Fruit fly (Drosophila melanogaster) whole organism, adult: ENCODE measurements around the gene eIF1.

Experiments used
- CG11617 ChIP-seq: fragments of 200-800 bp; sonication (Bioruptor generic); optimal IDR thresholded peaks from 2 replicates; lab custom pipeline; 2017; ENCODE audit warnings: mild to moderate bottlenecking, missing biosample characterization, missing genetic modification reagents, missing genetic modification characterization
- CG14711 ChIP-seq: fragments of 200-800 bp; sonication (Bioruptor generic); optimal IDR thresholded peaks from 2 replicates; lab custom pipeline; 2018; ENCODE audit warnings: missing biosample characterization, mild to moderate bottlenecking, missing genetic modification characterization, moderate library complexity
- CG7045 ChIP-seq: fragments of 200-800 bp; sonication (Bioruptor generic); optimal IDR thresholded peaks from 2 replicates; lab custom pipeline; 2017; ENCODE audit warnings: missing biosample characterization, mild to moderate bottlenecking, missing genetic modification characterization
- Clk ChIP-seq: fragments of 200-800 bp; sonication (Bioruptor generic); optimal IDR thresholded peaks from 2 replicates; lab custom pipeline; 2017; ENCODE audit warnings: missing biosample characterization, missing genetic modification characterization
- bab1 ChIP-seq: fragments of 200-800 bp; sonication (Bioruptor generic); optimal IDR thresholded peaks from 3 replicates; lab custom pipeline; 2019; ENCODE audit warnings: missing biosample characterization, mild to moderate bottlenecking, missing genetic modification characterization, moderate library complexity
- tj ChIP-seq: fragments of 200-800 bp; sonication (Bioruptor generic); optimal IDR thresholded peaks from 3 replicates; lab custom pipeline; 2017; ENCODE audit warnings: missing biosample characterization, mild to moderate bottlenecking, missing genetic modification characterization, moderate library complexity

Gene eIF1

DNA sequence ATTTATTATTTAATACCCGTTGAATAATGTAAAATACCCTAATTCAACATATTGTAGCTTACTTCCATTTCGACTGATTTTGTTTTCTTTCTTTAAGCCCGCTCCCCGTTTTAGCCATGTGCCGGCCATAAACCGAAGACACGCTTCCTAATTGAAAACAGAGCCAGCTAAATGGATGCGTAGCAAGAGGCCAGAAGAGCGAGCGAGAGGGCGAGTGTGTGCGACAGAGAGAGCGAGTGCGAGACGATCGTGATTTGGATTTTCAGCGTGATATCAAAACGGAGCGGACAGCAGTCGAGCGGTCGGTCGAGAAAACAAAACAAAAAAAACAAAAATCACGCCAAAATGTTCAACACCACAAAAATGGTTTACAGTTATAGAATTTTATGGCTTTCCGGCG, 43.2 kb downstream of the eIF1 start:
- TF ChIP-seq Clk (GFP tag; lab: Kevin White, UChicago) (no peak), CG7045 (GFP tag; lab: Kevin White, UChicago) (no peak), CG14711 (no peak), bab1 (GFP tag; lab: Kevin White, UChicago) (no peak)

DNA sequence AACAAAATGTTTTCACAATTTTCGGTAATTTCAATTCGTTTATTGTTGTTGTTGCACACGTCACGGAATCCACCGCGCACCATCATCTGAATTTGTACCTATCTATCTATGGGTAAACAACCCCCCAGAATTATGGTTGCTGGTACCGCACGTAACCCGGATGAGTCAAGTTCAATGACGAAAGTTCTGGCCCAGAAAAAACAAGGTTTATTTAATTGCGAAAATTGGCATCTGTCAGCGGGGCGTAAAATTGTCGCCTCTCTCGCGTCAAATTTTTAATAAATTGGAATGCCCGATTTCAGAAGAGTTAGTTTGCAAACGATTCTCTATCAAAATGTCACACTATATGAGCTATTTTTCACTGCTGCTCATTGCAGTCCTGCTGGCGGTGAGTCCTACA, 45.0 kb downstream of the eIF1 start, which contains the start of gene CG34265:
Gene CG34265 (plus strand): TSS at position 301 of the 400 bp plus-strand sequence.
- TF ChIP-seq bab1 (GFP tag; lab: Kevin White, UChicago) (no peak), CG11617 (no peak)

dm6 chr3L:3270736-3271135, 47.6 kb downstream of the eIF1 start, which contains the start of gene CG14960:
Gene CG14960 (plus strand): TSS chr3L:3271036.
- TF ChIP-seq CG11617: no peak
- no peak for TF ChIP-seq tj (GFP tag; lab: Kevin White, UChicago)
